Fruit fly (Drosophila melanogaster): ENCODE results near the gene ush.

ush gene

DNA sequence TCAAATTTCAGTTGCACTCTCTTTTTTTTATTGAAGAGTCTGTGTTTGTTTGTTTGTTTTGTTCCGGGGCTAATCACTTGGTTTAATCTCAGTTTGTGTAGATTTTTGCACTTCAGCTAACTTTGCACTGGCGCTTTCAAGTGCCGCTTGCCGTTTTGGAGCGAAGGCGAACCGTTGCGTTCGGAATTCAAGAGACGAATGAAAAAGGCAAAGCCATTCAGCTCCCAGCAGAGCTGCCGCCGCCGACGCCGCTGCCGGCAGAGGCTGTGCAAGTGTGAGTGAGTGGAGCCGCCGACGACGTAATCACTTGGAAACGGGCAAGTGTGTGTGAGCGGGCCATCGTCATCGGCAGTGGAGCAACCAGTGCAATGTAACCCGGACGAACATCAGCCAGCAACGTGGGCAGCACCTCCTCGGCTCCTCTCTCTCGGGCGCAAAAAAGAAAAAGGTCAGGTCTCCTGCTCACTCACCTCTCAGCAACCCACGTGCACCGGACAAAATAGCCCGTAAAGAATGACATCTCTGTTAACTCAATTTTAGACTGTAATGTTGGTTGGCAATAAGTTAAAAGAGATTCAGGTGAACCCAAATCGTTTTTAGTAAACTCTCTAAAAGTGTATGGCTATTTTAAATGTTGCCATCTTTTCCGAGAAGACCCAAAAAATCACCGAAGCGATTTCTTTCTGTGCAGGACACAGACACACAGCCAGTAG lies 3.6 kb downstream of the ush start, which contains the start of gene cbt (continued):
- TF ChIP-seq dimm (GFP tag; IDR thresholded peaks at IDR 0.05) (no peak), CG32532 (GFP tag; IDR thresholded peaks at IDR 0.05) (no peak), Opbp (GFP tag; IDR thresholded peaks at IDR 0.05; ENCODE audit: partially characterized antibody) (no peak), Hr3 (GFP tag; optimal IDR thresholded peaks at IDR 0.05) (peak; percentile 96), Gug (GFP tag; IDR thresholded peaks at IDR 0.05) (peak; percentile 94), CG15073 (GFP tag; optimal IDR thresholded peaks at IDR 0.05) (peak; percentile 81), CG8478 (optimal IDR thresholded peaks at IDR 0.05) (no peak), CG12942 (GFP tag; optimal IDR thresholded peaks at IDR 0.05) (peak; percentile 96), fru (optimal IDR thresholded peaks at IDR 0.05) (no peak), zfh2 (GFP tag; optimal IDR thresholded peaks at IDR 0.05) (peak; percentile 97), salm (tag; optimal IDR thresholded peaks at IDR 0.05) (peak; percentile 95), lbe (GFP tag; optimal IDR thresholded peaks at IDR 0.05) (peak; percentile 96), ems (GFP tag; optimal IDR thresholded peaks at IDR 0.05) (peak; percentile 98), grau (tag; optimal IDR thresholded peaks at IDR 0.05) (peak; percentile 97), nom (GFP tag; optimal IDR thresholded peaks at IDR 0.05) (peak; percentile 90), CG9437 (GFP tag; optimal IDR thresholded peaks at IDR 0.05) (peak; percentile 89), CG4730 (GFP tag; IDR thresholded peaks at IDR 0.05) (no peak), HLHmδ (GFP tag; optimal IDR thresholded peaks at IDR 0.05) (peak; percentile 50), CG2875 (GFP tag; optimal IDR thresholded peaks at IDR 0.05) (peak; percentile 94), CG8765 (GFP tag; IDR thresholded peaks at IDR 0.05) (no peak), CrebB (tag; optimal IDR thresholded peaks at IDR 0.05) (peak; percentile 96), CG6683 (GFP tag; optimal IDR thresholded peaks at IDR 0.05) (peak; percentile 96), slbo (GFP tag; IDR thresholded peaks at IDR 0.05) (no peak), Xbp1 (GFP tag; optimal IDR thresholded peaks at IDR 0.05) (peak; percentile 98), CG2199 (GFP tag; IDR thresholded peaks at IDR 0.05) (no peak), pnt (GFP tag; optimal IDR thresholded peaks at IDR 0.05) (peak; percentile 98), zen (tag; optimal IDR thresholded peaks at IDR 0.05) (peak; percentile 94), ap (GFP tag; IDR thresholded peaks at IDR 0.05) (no peak), Meics (GFP tag; optimal IDR thresholded peaks at IDR 0.05) (peak; percentile 98), CG31224 (GFP tag; IDR thresholded peaks at IDR 0.05) (no peak), fd3F (GFP tag; optimal IDR thresholded peaks at IDR 0.05) (peak; percentile 94), Spps (tag; optimal IDR thresholded peaks at IDR 0.05) (peak; percentile 95), Mes4 (GFP tag; optimal IDR thresholded peaks at IDR 0.05) (peak; percentile 98), CG2678 (tag; optimal IDR thresholded peaks at IDR 0.05) (peak; percentile 98), Hmr (GFP tag; optimal IDR thresholded peaks at IDR 0.05) (peak; percentile 98), croc (GFP tag; conservative IDR thresholded peaks at IDR 0.05) (peak; percentile 94), bbx (GFP tag; IDR thresholded peaks at IDR 0.05; ENCODE audit: partially characterized antibody) (no peak), CG10979 (tag; optimal IDR thresholded peaks at IDR 0.05) (peak; percentile 97), CG8290 (GFP tag; optimal IDR thresholded peaks at IDR 0.05) (peak; percentile 96), CG8290 (tag; optimal IDR thresholded peaks at IDR 0.05) (peak; percentile 69 to 99), toy (GFP tag; IDR thresholded peaks at IDR 0.05) (no peak), bcd (GFP tag; optimal IDR thresholded peaks at IDR 0.05) (peak; percentile 97), Elba2 (GFP tag; optimal IDR thresholded peaks at IDR 0.05) (peak; percentile 64), abd-A (tag; optimal IDR thresholded peaks at IDR 0.05) (peak; percentile 94), trem (tag; optimal IDR thresholded peaks at IDR 0.05) (peak; percentile 94), bab2 (GFP tag; optimal IDR thresholded peaks at IDR 0.05) (peak; percentile 98), Nf-YA (GFP tag; IDR thresholded peaks at IDR 0.05) (no peak), Doc3 (GFP tag; IDR thresholded peaks at IDR 0.05; ENCODE audit: partially characterized antibody) (no peak), Usf (GFP tag; optimal IDR thresholded peaks at IDR 0.05) (peak; percentile 93), pros (GFP tag; optimal IDR thresholded peaks at IDR 0.05) (peak; percentile 46), sr (GFP tag; IDR thresholded peaks at IDR 0.05) (no peak)

Data from whole organism, embryonic.